Fruit fly (Drosophila melanogaster) S2 (cell line): ENCODE measurements around the gene btd.

Source experiments
- CG8478 ChIP-seq: fragments of >200 bp; optimal IDR thresholded peaks from 2 replicates; lab custom pipeline; 2018
- CTCF ChIP-seq, 2 experiments: fragments of >200 bp; optimal IDR thresholded peaks; 2 replicates each; lab custom pipeline; 2018

DNA sequence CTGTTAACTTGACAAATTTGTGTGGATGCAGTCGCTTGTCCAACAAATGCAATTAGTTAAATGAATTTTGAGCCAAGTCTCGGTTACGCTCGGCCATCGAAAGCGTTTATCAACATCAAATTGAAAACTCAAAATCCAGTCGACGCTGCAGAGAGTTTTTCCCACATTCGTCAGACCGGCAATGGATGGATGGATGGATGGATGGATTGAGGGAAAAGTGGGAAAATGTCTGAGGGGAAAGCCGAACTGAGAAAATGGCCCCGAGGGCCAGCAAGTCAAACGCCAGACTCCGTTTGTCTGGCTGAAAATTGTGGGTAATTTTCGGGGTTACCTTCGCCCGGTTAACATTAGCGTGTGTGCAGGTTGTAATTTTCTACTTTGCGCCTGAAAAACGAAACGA lies 46.3 kb downstream of the btd start:
- no peak for TF ChIP-seq CG8478 (lab: Kevin White, UChicago)
- no peak for TF ChIP-seq CTCF (optimal IDR thresholded peaks at IDR 0.05; lab: Kevin White, UChicago)
